Fruit fly (Drosophila melanogaster): ENCODE results near the gene Polr2J.

The Polr2J gene

dm6 chr2L:17378767-17379301 lies 31.4 kb downstream of the Polr2J start (continued):
- peak; percentile 10 for TF ChIP-seq CG16779 (tag; optimal IDR thresholded peaks at IDR 0.05)
- peak; percentile 22 to 68 for TF ChIP-seq salr (GFP tag; optimal IDR thresholded peaks at IDR 0.05)
- TF ChIP-seq spab (GFP tag; optimal IDR thresholded peaks at IDR 0.05): peak; percentile 42
- peak; percentile 71 for TF ChIP-seq Eip75B (GFP tag; optimal IDR thresholded peaks at IDR 0.05)
- peak; percentile 47 for TF ChIP-seq Ets21C (GFP tag; optimal IDR thresholded peaks at IDR 0.05)
- TF ChIP-seq OdsH (GFP tag; optimal IDR thresholded peaks at IDR 0.05): peak; percentile 80
- no peak for TF ChIP-seq Hr38 (GFP tag; optimal IDR thresholded peaks at IDR 0.05)
- peak; percentile 93 for TF ChIP-seq eg (GFP tag; IDR thresholded peaks at IDR 0.05)
- TF ChIP-seq CG11294 (GFP tag; IDR thresholded peaks at IDR 0.05): peak; percentile 84
- TF ChIP-seq CG6808 (GFP tag; optimal IDR thresholded peaks at IDR 0.05): peak; percentile 60
- TF ChIP-seq lz (GFP tag; optimal IDR thresholded peaks at IDR 0.05): peak; percentile 71
- TF ChIP-seq CG6276 (GFP tag; optimal IDR thresholded peaks at IDR 0.05): peak; percentile 74
- peak; percentile 79 for TF ChIP-seq net (GFP tag; optimal IDR thresholded peaks at IDR 0.05)
- peak; percentile 49 for TF ChIP-seq fd59A (GFP tag; optimal IDR thresholded peaks at IDR 0.05)
- peak; percentile 79 for TF ChIP-seq CG31627 (GFP tag; optimal IDR thresholded peaks at IDR 0.05)
- peak; percentile 76 for TF ChIP-seq Hr39 (GFP tag; optimal IDR thresholded peaks at IDR 0.05)
- TF ChIP-seq Gug (GFP tag; IDR thresholded peaks at IDR 0.05): peak; percentile 87
- TF ChIP-seq CG6163 (GFP tag; IDR thresholded peaks at IDR 0.05): peak; percentile 90
- TF ChIP-seq dac (GFP tag; optimal IDR thresholded peaks at IDR 0.05): peak; percentile 46
- peak; percentile 86 for TF ChIP-seq Sox14 (GFP tag; optimal IDR thresholded peaks at IDR 0.05)
- TF ChIP-seq fkh (GFP tag; optimal IDR thresholded peaks at IDR 0.05): peak; percentile 100
- peak; percentile 68 for TF ChIP-seq esn (GFP tag; optimal IDR thresholded peaks at IDR 0.05)
- TF ChIP-seq CG6792 (GFP tag; optimal IDR thresholded peaks at IDR 0.05): peak; percentile 61
- TF ChIP-seq CG15336 (GFP tag; IDR thresholded peaks at IDR 0.05): peak; percentile 83
- peak; percentile 79 for TF ChIP-seq CG3919 (GFP tag; optimal IDR thresholded peaks at IDR 0.05)
- TF ChIP-seq CG11902 (GFP tag; optimal IDR thresholded peaks at IDR 0.05): peak; percentile 51
- TF ChIP-seq Sox102F (GFP tag; optimal IDR thresholded peaks at IDR 0.05): peak; percentile 50
- no peak for TF ChIP-seq CG6854 (GFP tag; optimal IDR thresholded peaks at IDR 0.05)

dm6 chr2L:17377818-17378217 lies 32.4 kb downstream of the Polr2J start:
- no peak for TF ChIP-seq Gug (GFP tag; IDR thresholded peaks at IDR 0.05)
- no peak for TF ChIP-seq fd85E (GFP tag; optimal IDR thresholded peaks at IDR 0.05)
- no peak for TF ChIP-seq CG1621 (tag; optimal IDR thresholded peaks at IDR 0.05)
- TF ChIP-seq svp (GFP tag): no peak
- no peak for TF ChIP-seq CG6854 (GFP tag; optimal IDR thresholded peaks at IDR 0.05)
- TF ChIP-seq CG9139 (GFP tag; optimal IDR thresholded peaks at IDR 0.05): no peak
- no peak for TF ChIP-seq CG6163 (GFP tag; IDR thresholded peaks at IDR 0.05)
- no peak for TF ChIP-seq Hr4 (GFP tag; optimal IDR thresholded peaks at IDR 0.05)
- no peak for TF ChIP-seq Ets96B (tag; optimal IDR thresholded peaks at IDR 0.05)
- no peak for TF ChIP-seq lz (GFP tag; optimal IDR thresholded peaks at IDR 0.05)
- no peak for TF ChIP-seq cyc (GFP tag; optimal IDR thresholded peaks at IDR 0.05)
- no peak for TF ChIP-seq CG6792 (GFP tag; optimal IDR thresholded peaks at IDR 0.05)
- TF ChIP-seq esn (GFP tag; optimal IDR thresholded peaks at IDR 0.05): no peak
- TF ChIP-seq CG34406 (GFP tag; optimal IDR thresholded peaks at IDR 0.05): no peak
- TF ChIP-seq ss (GFP tag; optimal IDR thresholded peaks at IDR 0.05): no peak
- TF ChIP-seq CG6808 (GFP tag; optimal IDR thresholded peaks at IDR 0.05): no peak
- TF ChIP-seq Met (GFP tag; optimal IDR thresholded peaks at IDR 0.05): no peak

- TF ChIP-seq CG11762 (GFP tag; optimal IDR thresholded peaks at IDR 0.05; ENCODE audit: insufficient read depth) (no peak), dsx (GFP tag; optimal IDR thresholded peaks at IDR 0.05; ENCODE audit: poor library complexity, severe bottlenecking) (peak; percentile 82), Sox102F (GFP tag; optimal IDR thresholded peaks at IDR 0.05) (no peak), Hr38 (GFP tag; optimal IDR thresholded peaks at IDR 0.05) (no peak), Ets21C (GFP tag; optimal IDR thresholded peaks at IDR 0.05) (no peak), achi (GFP tag; optimal IDR thresholded peaks at IDR 0.05) (peak; percentile 7), CG8119 (GFP tag; IDR thresholded peaks at IDR 0.05) (no peak; the same call in 2 of the 3 replicates), CG11294 (GFP tag; IDR thresholded peaks at IDR 0.05) (no peak), vri (GFP tag; optimal IDR thresholded peaks at IDR 0.05) (no peak), ss (GFP tag; optimal IDR thresholded peaks at IDR 0.05) (no peak), pdm3 (GFP tag; optimal IDR thresholded peaks at IDR 0.05) (no peak), Eip78C (GFP tag) (peak; percentile 58), CG9139 (GFP tag; optimal IDR thresholded peaks at IDR 0.05) (no peak), CG15336 (GFP tag; IDR thresholded peaks at IDR 0.05) (0 out of 2 replicates have a peak, but pooled peaks have one; percentile 8), topi (GFP tag; optimal IDR thresholded peaks at IDR 0.05) (no peak), CG10631 (GFP tag; optimal IDR thresholded peaks at IDR 0.05) (peak; percentile 35), Eip75B (GFP tag; optimal IDR thresholded peaks at IDR 0.05) (no peak), CG1621 (tag; optimal IDR thresholded peaks at IDR 0.05) (no peak)
These were observed 34.1 kb downstream of the Polr2J start for dm6 chr2L:17375955-17376659.

All from whole organism, prepupa.